Fruit fly (Drosophila melanogaster): ENCODE data around the gene Top2.

Gene Top2

DNA sequence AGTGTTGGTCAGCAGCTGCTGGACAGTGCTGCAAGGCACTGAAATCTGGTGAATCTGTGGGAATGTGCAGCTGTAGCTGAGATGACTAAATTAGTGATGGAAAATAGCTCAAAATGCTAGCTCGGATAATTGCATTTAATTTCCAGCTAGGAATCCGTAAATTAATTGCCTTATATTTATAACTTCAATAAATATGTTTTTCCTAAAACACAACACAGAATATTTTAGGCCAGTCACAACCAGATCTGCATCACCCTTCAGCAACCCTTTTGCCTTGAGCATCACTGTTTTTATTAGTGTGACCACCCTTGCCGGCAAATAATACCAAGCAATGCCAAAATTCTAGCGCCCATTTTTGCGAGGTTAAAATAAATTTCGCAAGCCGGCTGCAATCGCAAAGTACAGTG, 8.6 kb downstream of the Top2 start, which contains the start of gene Hs2st (continued):
- peak; percentile 96 for TF ChIP-seq HmgD (GFP tag; optimal IDR thresholded peaks at IDR 0.05)
- no peak for TF ChIP-seq CG7745 (tag; optimal IDR thresholded peaks at IDR 0.05)
- peak; percentile 39; the same call in 1 of the 2 replicates for TF ChIP-seq Dip2 (GFP tag; IDR thresholded peaks at IDR 0.05)
- peak; percentile 86 for TF ChIP-seq peb (GFP tag; IDR thresholded peaks at IDR 0.05)
- TF ChIP-seq phol (tag; optimal IDR thresholded peaks at IDR 0.05), result peak; percentile 94
- peak; percentile 84 for TF ChIP-seq CG9797 (GFP tag; optimal IDR thresholded peaks at IDR 0.05)
- peak; percentile 80 for TF ChIP-seq CrebB (tag; optimal IDR thresholded peaks at IDR 0.05)
- no peak for TF ChIP-seq CG42726 (GFP tag; IDR thresholded peaks at IDR 0.05; ENCODE audit: partially characterized antibody)
- peak; percentile 92 for TF ChIP-seq grau (tag; optimal IDR thresholded peaks at IDR 0.05)
- peak; percentile 95 for TF ChIP-seq CG8944 (GFP tag; optimal IDR thresholded peaks at IDR 0.05)
- TF ChIP-seq Sin3A (optimal IDR thresholded peaks at IDR 0.05), result peak; percentile 98
- TF ChIP-seq wdn (GFP tag; IDR thresholded peaks at IDR 0.05), result peak; percentile 89
- TF ChIP-seq jumu (GFP tag; optimal IDR thresholded peaks at IDR 0.05), result peak; percentile 97
- TF ChIP-seq CG33557 (GFP tag; optimal IDR thresholded peaks at IDR 0.05), result peak; percentile 86
- no peak for TF ChIP-seq usp (GFP tag; optimal IDR thresholded peaks at IDR 0.05)
- TF ChIP-seq nmo (GFP tag; optimal IDR thresholded peaks at IDR 0.05), result peak; percentile 97
- peak; percentile 92 for TF ChIP-seq CG14667 (GFP tag; IDR thresholded peaks at IDR 0.05)
- TF ChIP-seq CG14050 (GFP tag; IDR thresholded peaks at IDR 0.05), result peak; percentile 86
- TF ChIP-seq eve (GFP tag; optimal IDR thresholded peaks at IDR 0.05), result peak in 1 of 2 experiments; percentile 81
- peak; percentile 90 for TF ChIP-seq Camta (GFP tag; optimal IDR thresholded peaks at IDR 0.05)
- peak; percentile 90 for TF ChIP-seq Ada2b (GFP tag; IDR thresholded peaks at IDR 0.05)
- TF ChIP-seq Atf-2 (GFP tag; optimal IDR thresholded peaks at IDR 0.05), result peak; percentile 96
- TF ChIP-seq disco-r (GFP tag; optimal IDR thresholded peaks at IDR 0.05), result peak; percentile 87
- TF ChIP-seq eyg (GFP tag; optimal IDR thresholded peaks at IDR 0.05), result peak; percentile 84
- peak; percentile 97 for TF ChIP-seq Hr3 (GFP tag; optimal IDR thresholded peaks at IDR 0.05)
- peak; percentile 98 for TF ChIP-seq zfh2 (GFP tag; optimal IDR thresholded peaks at IDR 0.05)
- peak; percentile 97 for TF ChIP-seq shn (GFP tag; optimal IDR thresholded peaks at IDR 0.05)
- no peak; the same call in 1 of the 2 replicates for TF ChIP-seq CG31441 (GFP tag; IDR thresholded peaks at IDR 0.05)
- TF ChIP-seq zen (tag; optimal IDR thresholded peaks at IDR 0.05), result peak; percentile 90
- peak; percentile 88 for TF ChIP-seq CG17328 (GFP tag; IDR thresholded peaks at IDR 0.05)
- TF ChIP-seq CG10959 (GFP tag; IDR thresholded peaks at IDR 0.05), result peak; percentile 86
- 0 out of 2 replicates have a peak, but pooled peaks have one; percentile 4 for TF ChIP-seq dimm (GFP tag; IDR thresholded peaks at IDR 0.05)
- peak; percentile 46; the same call in 1 of the 3 replicates for TF ChIP-seq sr (GFP tag; IDR thresholded peaks at IDR 0.05)
- TF ChIP-seq Abd-B (GFP tag; optimal IDR thresholded peaks at IDR 0.05), result peak; percentile 94
- peak; percentile 45; the same call in 1 of the 2 replicates for TF ChIP-seq toy (GFP tag; IDR thresholded peaks at IDR 0.05)
- TF ChIP-seq zen2 (GFP tag; IDR thresholded peaks at IDR 0.05; ENCODE audit: partially characterized antibody), result no peak
- TF ChIP-seq E2f1 (GFP tag; IDR thresholded peaks at IDR 0.05), result peak; percentile 90
- TF ChIP-seq tgo (GFP tag; IDR thresholded peaks at IDR 0.05), result peak; percentile 93
- TF ChIP-seq YL-1 (GFP tag; optimal IDR thresholded peaks at IDR 0.05), result peak; percentile 87
- peak; percentile 90 for TF ChIP-seq B-H2 (GFP tag; optimal IDR thresholded peaks at IDR 0.05)
- TF ChIP-seq unc-4 (GFP tag; IDR thresholded peaks at IDR 0.05; ENCODE audit: partially characterized antibody), result 0 out of 2 replicates have a peak, but pooled peaks have one; percentile 44
- TF ChIP-seq lab (GFP tag; optimal IDR thresholded peaks at IDR 0.05), result peak; percentile 93
- TF ChIP-seq sob (GFP tag; IDR thresholded peaks at IDR 0.05), result peak; percentile 96
- peak; percentile 93 for TF ChIP-seq slou (GFP tag; optimal IDR thresholded peaks at IDR 0.05)
- TF ChIP-seq ase (GFP tag; IDR thresholded peaks at IDR 0.05), result peak; percentile 87; the same call in 2 of the 3 replicates
- peak; percentile 79; the same call in 2 of the 3 replicates for TF ChIP-seq otp (GFP tag; IDR thresholded peaks at IDR 0.05)
- TF ChIP-seq Chrac-16 (GFP tag; optimal IDR thresholded peaks at IDR 0.05), result peak; percentile 97
- peak; percentile 95 for TF ChIP-seq Bteb2 (GFP tag; optimal IDR thresholded peaks at IDR 0.05)
- peak in 1 of 3 experiments; percentile 59 for TF ChIP-seq Stat92E (GFP tag; optimal IDR thresholded peaks at IDR 0.05)
- TF ChIP-seq amos (GFP tag; IDR thresholded peaks at IDR 0.05; ENCODE audit: partially characterized antibody), result peak; percentile 42; the same call in 1 of the 2 replicates
- peak; percentile 86 for TF ChIP-seq btn (GFP tag; optimal IDR thresholded peaks at IDR 0.05)

Measured in whole organism, embryonic.